Worm (Caenorhabditis elegans): ENCODE measurements around the gene Y55B1BL.2.
A peak's percentile ranks its signal among the peaks of the same experiment; 100 is the strongest.

Y55B1BL.2 gene

ce11 chrIII:432988-433387 is 30.4 kb downstream of the Y55B1BL.2 start (continued):
- TF ChIP-seq ceh-22 (tag; optimal IDR thresholded peaks at IDR 0.05): no peak
- TF ChIP-seq ahr-1 (tag; optimal IDR thresholded peaks at IDR 0.05): no peak
- TF ChIP-seq pat-9 (tag; optimal IDR thresholded peaks at IDR 0.05): no peak
- TF ChIP-seq sox-2 (GFP tag; IDR thresholded peaks at IDR 0.05): no peak
- TF ChIP-seq tbx-2 (tag; optimal IDR thresholded peaks at IDR 0.05): peak; percentile 50
- TF ChIP-seq ceh-6 (GFP tag; optimal IDR thresholded peaks at IDR 0.05): no peak
- TF ChIP-seq ets-4 (tag; optimal IDR thresholded peaks at IDR 0.05): no peak
- no peak for TF ChIP-seq Y22D7AL.16 (tag; optimal IDR thresholded peaks at IDR 0.05)
- TF ChIP-seq ceh-19 (GFP tag; optimal IDR thresholded peaks at IDR 0.05): no peak
- no peak for TF ChIP-seq pag-3 (tag; optimal IDR thresholded peaks at IDR 0.05; ENCODE audit: borderline replicate concordance)
- no peak for TF ChIP-seq fkh-10 (GFP tag; optimal IDR thresholded peaks at IDR 0.05)
- TF ChIP-seq C38D4.7 (GFP tag; optimal IDR thresholded peaks at IDR 0.05): no peak
- TF ChIP-seq fax-1 (tag; optimal IDR thresholded peaks at IDR 0.05): no peak
- TF ChIP-seq pros-1 (tag; optimal IDR thresholded peaks at IDR 0.05): peak; percentile 54
- TF ChIP-seq tbx-7 (tag; optimal IDR thresholded peaks at IDR 0.05): no peak

- TF ChIP-seq pat-9 (tag; optimal IDR thresholded peaks at IDR 0.05) (no peak), unc-86 (tag; optimal IDR thresholded peaks at IDR 0.05) (no peak), sox-2 (GFP tag; IDR thresholded peaks at IDR 0.05) (peak; percentile 46), ztf-16 (tag; optimal IDR thresholded peaks at IDR 0.05) (no peak), zip-5 (tag; optimal IDR thresholded peaks at IDR 0.05) (no peak), pqm-1 (tag; optimal IDR thresholded peaks at IDR 0.05) (no peak), tbx-2 (tag; optimal IDR thresholded peaks at IDR 0.05) (peak; percentile 41), ceh-31 (tag; optimal IDR thresholded peaks at IDR 0.05) (peak; percentile 23), ceh-34 (tag; optimal IDR thresholded peaks at IDR 0.05) (peak; percentile 5), ttx-3 (tag; optimal IDR thresholded peaks at IDR 0.05) (no peak), pag-3 (tag; optimal IDR thresholded peaks at IDR 0.05; ENCODE audit: borderline replicate concordance) (no peak), nfya-1 (tag; optimal IDR thresholded peaks at IDR 0.05) (peak; percentile 30), C38D4.7 (GFP tag; optimal IDR thresholded peaks at IDR 0.05) (no peak), sox-4 (tag; optimal IDR thresholded peaks at IDR 0.05) (no peak), rnt-1 (tag; optimal IDR thresholded peaks at IDR 0.05) (no peak), ceh-18 (tag; optimal IDR thresholded peaks at IDR 0.05) (no peak), ceh-6 (GFP tag; optimal IDR thresholded peaks at IDR 0.05) (no peak), ref-2 (tag; optimal IDR thresholded peaks at IDR 0.05) (peak; percentile 27)
These were observed 31.9 kb downstream of the Y55B1BL.2 start, which contains the start of gene affl-2 for ce11 chrIII:434361-434941. affl-2 (plus strand) TSS chrIII:434891.

ce11 chrIII:437033-437432 is 34.5 kb downstream of the Y55B1BL.2 start:
- no peak for TF ChIP-seq zip-5 (tag; optimal IDR thresholded peaks at IDR 0.05)
- no peak for TF ChIP-seq ceh-34 (tag; optimal IDR thresholded peaks at IDR 0.05)
- no peak for TF ChIP-seq ceh-2 (tag; optimal IDR thresholded peaks at IDR 0.05)
- TF ChIP-seq pat-9 (tag; optimal IDR thresholded peaks at IDR 0.05): no peak
- TF ChIP-seq K02D7.2 (tag; optimal IDR thresholded peaks at IDR 0.05): no peak
- no peak for TF ChIP-seq T23F11.4 (GFP tag; optimal IDR thresholded peaks at IDR 0.05)
- TF ChIP-seq ceh-30 (tag; optimal IDR thresholded peaks at IDR 0.05): no peak

- TF ChIP-seq ceh-24 (tag; optimal IDR thresholded peaks at IDR 0.05) (no peak), Y22D7AL.16 (tag; optimal IDR thresholded peaks at IDR 0.05) (no peak), pag-3 (tag; optimal IDR thresholded peaks at IDR 0.05; ENCODE audit: borderline replicate concordance) (no peak), pha-4 (tag; optimal IDR thresholded peaks at IDR 0.05) (no peak), hlh-6 (tag; optimal IDR thresholded peaks at IDR 0.05) (no peak), ahr-1 (tag; optimal IDR thresholded peaks at IDR 0.05) (no peak), ceh-45 (GFP tag; IDR thresholded peaks at IDR 0.05) (no peak), hlh-15 (tag; optimal IDR thresholded peaks at IDR 0.05) (no peak), pat-9 (tag; optimal IDR thresholded peaks at IDR 0.05) (no peak), ceh-30 (tag; optimal IDR thresholded peaks at IDR 0.05) (no peak), C08G9.2 (tag; optimal IDR thresholded peaks at IDR 0.05) (no peak), npax-4 (tag; optimal IDR thresholded peaks at IDR 0.05) (no peak), hlh-13 (GFP tag; optimal IDR thresholded peaks at IDR 0.05) (no peak)
These were observed 37.4 kb downstream of the Y55B1BL.2 start, which contains the start of gene affl-1 for ce11 chrIII:439926-440325. affl-1 (plus strand) TSS chrIII:440226.
